Worm (Caenorhabditis elegans) whole organism, L4 larva: ENCODE results near the gene W03D2.9.
A peak's percentile ranks its signal among the peaks of the same experiment; 100 is the strongest.

Experiments
- R02D3.7 ChIP-seq: fragments of 150-350 bp; sonication (generic microtip); optimal IDR thresholded peaks from 3 replicates; lab custom pipeline; 2014; ENCODE audit warnings: missing biosample characterization, missing genetic modification characterization
- T26A8.4 ChIP-seq: fragments of 200-800 bp; sonication (Bioruptor generic); IDR thresholded peaks from 2 replicates; pipeline ENCODE4 v1.3.6; 2022; ENCODE audit warnings: missing genetic modification characterization, missing compliant biosample characterization
- Y75B8A.6 ChIP-seq: fragments of 200-800 bp; sonication (Bioruptor generic); IDR thresholded peaks from 2 replicates; pipeline ENCODE4 v1.3.6; 2022; ENCODE audit warnings: missing genetic modification reagents, missing genetic modification characterization, missing compliant biosample characterization
- aha-1 ChIP-seq: fragments of 150-350 bp; peaks from one replicate; lab custom pipeline; 2014; ENCODE audit warnings: missing biosample characterization, missing genetic modification characterization
- aly-2 ChIP-seq: sonication (generic microtip); optimal IDR thresholded peaks from 2 replicates; lab custom pipeline; 2018; ENCODE audit warnings: missing biosample characterization, missing genetic modification characterization
- ctbp-1 ChIP-seq: fragments of 200-800 bp; sonication (Bioruptor generic); IDR thresholded peaks from 2 replicates; pipeline ENCODE4 v1.3.6; 2022; ENCODE audit warnings: missing genetic modification reagents, missing genetic modification characterization, missing compliant biosample characterization
- dpl-1 ChIP-seq: fragments of 150-350 bp; optimal IDR thresholded peaks from 2 replicates; lab custom pipeline; 2014; ENCODE audit warnings: missing biosample characterization, missing genetic modification reagents, missing genetic modification characterization
- gei-8 ChIP-seq: fragments of 200-800 bp; sonication (Bioruptor generic); optimal IDR thresholded peaks from 2 replicates; lab custom pipeline; 2018; ENCODE audit warnings: mild to moderate bottlenecking, missing genetic modification characterization, missing compliant biosample characterization
- hmg-1.1 ChIP-seq: fragments of 200-800 bp; sonication (Bioruptor generic); IDR thresholded peaks from 2 replicates; pipeline ENCODE4 v1.3.6; 2022; ENCODE audit warnings: missing genetic modification reagents, missing genetic modification characterization, missing compliant biosample characterization
- nhr-10 ChIP-seq: fragments of 150-350 bp; optimal IDR thresholded peaks from 2 replicates; lab custom pipeline; 2014; ENCODE audit warnings: missing biosample characterization, missing genetic modification characterization
- nhr-42 ChIP-seq: fragments of 200-800 bp; sonication (Bioruptor generic); IDR thresholded peaks from 2 replicates; pipeline ENCODE4 v1.3.6; 2022; ENCODE audit warnings: missing genetic modification characterization, missing compliant biosample characterization
- snpc-4 ChIP-seq: fragments of 150-350 bp; optimal IDR thresholded peaks from 2 replicates; lab custom pipeline; 2014; ENCODE audit warnings: missing biosample characterization, missing genetic modification characterization
- unc-62 ChIP-seq, 3 experiments: fragments of 150-350 bp in 1 of 3; sonication (generic microtip); optimal IDR thresholded peaks in 2 of 3; peaks in 1 of 3; 1 replicate in 1 of 3; 2 replicates in 2 of 3; lab custom pipeline; 2014 to 2017; ENCODE audit warnings: missing biosample characterization in 3 of 3, missing genetic modification characterization in 3 of 3, missing genetic modification reagents in 3 of 3, missing genotype in 1 of 3

DNA sequence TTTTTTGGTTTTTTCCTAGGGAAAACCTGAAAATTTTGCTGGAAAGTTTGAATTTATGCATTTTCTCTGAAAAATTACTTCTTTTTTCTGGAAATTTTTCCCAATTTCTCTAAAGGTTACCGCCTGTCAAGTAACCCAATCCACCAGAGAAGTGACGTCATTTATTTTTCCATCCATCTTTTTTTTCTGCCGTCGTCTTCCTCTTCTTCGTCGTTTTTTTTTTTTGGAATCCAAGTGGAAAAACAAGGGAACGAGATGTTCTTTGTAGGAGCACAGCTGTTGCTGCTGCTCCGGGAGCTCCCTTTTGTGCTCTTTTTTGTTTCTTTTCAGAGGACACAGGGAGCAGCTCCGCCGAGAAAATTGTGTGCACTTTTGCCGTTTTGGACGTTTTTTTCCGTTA, 19.9 kb upstream of the W03D2.9 start:
- TF ChIP-seq hmg-1.1 (no peak), dpl-1 (GFP tag; lab: Kevin White, UChicago) (no peak), aha-1 (peak; percentile 86), gei-8 (GFP tag; lab: Kevin White, UChicago) (no peak), R02D3.7 (tag; lab: Kevin White, UChicago) (no peak), nhr-10 (tag; lab: Kevin White, UChicago) (no peak), T26A8.4 (GFP tag; lab: Robert Waterston, UW) (no peak), unc-62 (GFP tag; optimal IDR thresholded peaks at IDR 0.05 in 1 of 2; lab: Kevin White, UChicago) (no peak), unc-62 (tag; optimal IDR thresholded peaks at IDR 0.05; lab: Kevin White, UChicago) (no peak), Y75B8A.6 (GFP tag; lab: Robert Waterston, UW) (no peak), ctbp-1 (GFP tag; lab: Robert Waterston, UW) (no peak), aly-2 (tag; lab: Kevin White, UChicago) (no peak), snpc-4 (tag; lab: Kevin White, UChicago) (no peak), nhr-42 (no peak)
